Fruit fly (Drosophila melanogaster) whole organism, embryonic: ENCODE data around the gene SclA.
A peak's percentile ranks its signal among the peaks of the same experiment; 100 is the strongest.

ENCODE experiments used
- B-H1 ChIP-seq: fragments of 200-800 bp; sonication (Bioruptor generic); IDR thresholded peaks from 3 replicates; pipeline ENCODE4 v1.3.6; 2022; ENCODE audit warnings: missing biosample characterization, missing genetic modification characterization
- BtbVII ChIP-seq: fragments of 200-800 bp; sonication (Bioruptor generic); optimal IDR thresholded peaks from 3 replicates; lab custom pipeline; 2017; ENCODE audit warnings: missing biosample characterization, mild to moderate bottlenecking, missing genetic modification characterization
- CG1024 ChIP-seq: fragments of 200-800 bp; sonication (Bioruptor generic); IDR thresholded peaks from 2 replicates; pipeline ENCODE4 v1.3.6; 2022; ENCODE audit warnings: missing biosample characterization, missing genetic modification characterization
- CG10543 ChIP-seq: fragments of 200-800 bp; sonication (Bioruptor generic); optimal IDR thresholded peaks from 3 replicates; lab custom pipeline; 2017; ENCODE audit warnings: missing biosample characterization, mild to moderate bottlenecking, missing genetic modification characterization, moderate library complexity
- CG11085 ChIP-seq: fragments of 200-800 bp; sonication (Bioruptor generic); IDR thresholded peaks from 2 replicates; pipeline ENCODE4 v1.3.6; 2022; ENCODE audit warnings: missing biosample characterization, missing genetic modification characterization
- CG12155 ChIP-seq: fragments of 200-800 bp; sonication (Bioruptor generic); optimal IDR thresholded peaks from 3 replicates; lab custom pipeline; 2016; ENCODE audit warnings: missing biosample characterization, missing genetic modification characterization
- CG12219 ChIP-seq: fragments of 200-800 bp; sonication (Bioruptor generic); optimal IDR thresholded peaks from 3 replicates; lab custom pipeline; 2018; ENCODE audit warnings: missing biosample characterization, mild to moderate bottlenecking, missing genetic modification characterization
- CG12391 ChIP-seq: fragments of 200-800 bp; sonication (Bioruptor generic); optimal IDR thresholded peaks from 3 replicates; lab custom pipeline; 2018; ENCODE audit warnings: missing biosample characterization, mild to moderate bottlenecking, missing genetic modification characterization, moderate library complexity
- CG12942 ChIP-seq: fragments of 200-800 bp; sonication (Bioruptor generic); optimal IDR thresholded peaks from 3 replicates; lab custom pipeline; 2016; ENCODE audit warnings: missing biosample characterization, missing genetic modification characterization
- CG13287 ChIP-seq: fragments of 200-800 bp; sonication (Bioruptor generic); IDR thresholded peaks from 2 replicates; pipeline ENCODE4 v1.3.6; 2022; ENCODE audit warnings: missing biosample characterization, missing genetic modification characterization; ENCODE audit not compliant: partially characterized antibody
- CG15011 ChIP-seq: fragments of 200-800 bp; sonication (Bioruptor generic); optimal IDR thresholded peaks from 3 replicates; lab custom pipeline; 2018; ENCODE audit warnings: missing biosample characterization, mild to moderate bottlenecking, missing genetic modification characterization
- CG15073 ChIP-seq: fragments of 200-800 bp; sonication (Bioruptor generic); optimal IDR thresholded peaks from 2 replicates; lab custom pipeline; 2016; ENCODE audit warnings: missing biosample characterization, missing genetic modification characterization
- CG15514 ChIP-seq: fragments of 200-800 bp; sonication (Bioruptor generic); optimal IDR thresholded peaks from 3 replicates; lab custom pipeline; 2017; ENCODE audit warnings: missing biosample characterization, missing genetic modification characterization, mild to moderate bottlenecking, moderate library complexity, missing genetic modification reagents
- CG1603 ChIP-seq: fragments of 200-800 bp; sonication (Bioruptor generic); optimal IDR thresholded peaks from 2 replicates; lab custom pipeline; 2019; ENCODE audit warnings: missing biosample characterization, mild to moderate bottlenecking, missing genetic modification characterization, moderate library complexity
- CG17186 ChIP-seq: fragments of 200-800 bp; sonication (Bioruptor generic); optimal IDR thresholded peaks from 3 replicates; lab custom pipeline; 2017; ENCODE audit warnings: missing biosample characterization, missing genetic modification reagents, missing genetic modification characterization
- CG17328 ChIP-seq: fragments of 200-800 bp; sonication (Bioruptor generic); IDR thresholded peaks from 2 replicates; pipeline ENCODE4 v1.3.6; 2022; ENCODE audit warnings: missing biosample characterization, missing genetic modification characterization
- CG2678 ChIP-seq: fragments of 200-800 bp; sonication (Bioruptor generic); optimal IDR thresholded peaks from 3 replicates; lab custom pipeline; 2019; ENCODE audit warnings: missing biosample characterization, mild to moderate bottlenecking, missing genetic modification characterization, moderate library complexity
- CG31365 ChIP-seq: fragments of 200-800 bp; sonication (Bioruptor generic); optimal IDR thresholded peaks from 2 replicates; lab custom pipeline; 2018; ENCODE audit warnings: missing biosample characterization, mild to moderate bottlenecking, missing genetic modification characterization
- CG3995 ChIP-seq: fragments of 200-800 bp; sonication (Bioruptor generic); optimal IDR thresholded peaks from 3 replicates; lab custom pipeline; 2016; ENCODE audit warnings: missing biosample characterization, missing genetic modification characterization
- CG4328 ChIP-seq: fragments of 200-800 bp; sonication (Bioruptor generic); optimal IDR thresholded peaks from 3 replicates; lab custom pipeline; 2017; ENCODE audit warnings: missing biosample characterization, missing genetic modification reagents, missing genetic modification characterization
- CG5953 ChIP-seq: fragments of 200-800 bp; sonication (Bioruptor generic); IDR thresholded peaks from 2 replicates; pipeline ENCODE4 v1.3.6; 2022; ENCODE audit warnings: missing biosample characterization, missing genetic modification characterization
- CG8089 ChIP-seq: fragments of 200-800 bp; sonication (Bioruptor generic); optimal IDR thresholded peaks from 3 replicates; lab custom pipeline; 2016; ENCODE audit warnings: missing biosample characterization, missing genetic modification characterization
- CG8290 ChIP-seq, 3 experiments: fragments of 200-800 bp; sonication (Bioruptor generic); optimal IDR thresholded peaks; 2 replicates each; lab custom pipeline; 2016 to 2019; ENCODE audit warnings: missing biosample characterization in 3 of 3, missing genetic modification characterization in 3 of 3, mild to moderate bottlenecking in 2 of 3, moderate library complexity in 1 of 3
- CG9817 ChIP-seq: fragments of 200-800 bp; sonication (Bioruptor generic); optimal IDR thresholded peaks from 2 replicates; lab custom pipeline; 2018; ENCODE audit warnings: missing biosample characterization, mild to moderate bottlenecking, missing genetic modification characterization, moderate library complexity
- Dfd ChIP-seq, 2 experiments: fragments of >200 bp; optimal IDR thresholded peaks; 2 replicates each; lab custom pipeline; 2017; ENCODE audit warnings: missing biosample characterization in 2 of 2, missing genetic modification characterization in 2 of 2
- Ets65A ChIP-seq: fragments of 200-800 bp; sonication (Bioruptor generic); peaks from one replicate; lab custom pipeline; 2016; ENCODE audit warnings: missing biosample characterization, missing genetic modification characterization
- Gsc ChIP-seq: fragments of 200-800 bp; sonication (Bioruptor generic); IDR thresholded peaks from 2 replicates; pipeline ENCODE4 v1.3.6; 2022; ENCODE audit warnings: missing biosample characterization, missing genetic modification characterization
- MBD-R2 ChIP-seq: fragments of 200-800 bp; sonication (Bioruptor generic); IDR thresholded peaks from 2 replicates; pipeline ENCODE4 v1.3.6; 2022; ENCODE audit warnings: missing biosample characterization, missing genetic modification characterization
- Max ChIP-seq: fragments of 200-800 bp; sonication (Bioruptor generic); optimal IDR thresholded peaks from 2 replicates; lab custom pipeline; 2016; ENCODE audit warnings: missing biosample characterization, mild to moderate bottlenecking, missing genetic modification characterization
- NK7.1 ChIP-seq: fragments of 200-800 bp; sonication (Bioruptor generic); optimal IDR thresholded peaks from 3 replicates; lab custom pipeline; 2016; ENCODE audit warnings: missing biosample characterization, missing genetic modification characterization
- Optix ChIP-seq: fragments of 200-800 bp; sonication (Bioruptor generic); IDR thresholded peaks from 3 replicates; pipeline ENCODE4 v1.3.6; 2022; ENCODE audit warnings: missing biosample characterization, missing genetic modification characterization
- Ravus ChIP-seq: fragments of 200-800 bp; sonication (Bioruptor generic); IDR thresholded peaks from 2 replicates; pipeline ENCODE4 v1.3.6; 2022; ENCODE audit warnings: missing biosample characterization, missing genetic modification characterization
- Usf ChIP-seq: fragments of 200-800 bp; sonication (Bioruptor generic); optimal IDR thresholded peaks from 2 replicates; lab custom pipeline; 2017; ENCODE audit warnings: missing genotype, missing biosample characterization, missing genetic modification characterization
- bbx ChIP-seq: fragments of 200-800 bp; sonication (Bioruptor generic); IDR thresholded peaks from 2 replicates; pipeline ENCODE4 v1.3.6; 2022; ENCODE audit warnings: missing biosample characterization, missing genetic modification characterization; ENCODE audit not compliant: partially characterized antibody
- chinmo ChIP-seq: fragments of 200-800 bp; sonication (Bioruptor generic); IDR thresholded peaks from 4 replicates; pipeline ENCODE4 v1.3.6; 2022; ENCODE audit warnings: missing biosample characterization, missing genetic modification characterization; ENCODE audit not compliant: partially characterized antibody
- dimm ChIP-seq: fragments of 200-800 bp; sonication (Bioruptor generic); IDR thresholded peaks from 2 replicates; pipeline ENCODE4 v1.3.6; 2022; ENCODE audit warnings: missing biosample characterization, missing genetic modification characterization
- disco-r ChIP-seq: fragments of 200-800 bp; sonication (Bioruptor generic); optimal IDR thresholded peaks from 2 replicates; lab custom pipeline; 2016; ENCODE audit warnings: missing biosample characterization, missing genetic modification characterization
- dmrt99B ChIP-seq: fragments of 200-800 bp; sonication (Bioruptor generic); optimal IDR thresholded peaks from 2 replicates; lab custom pipeline; 2018; ENCODE audit warnings: missing biosample characterization, mild to moderate bottlenecking, missing genetic modification characterization, moderate library complexity
- fru ChIP-seq: fragments of >200 bp; optimal IDR thresholded peaks from 2 replicates; lab custom pipeline; 2017
- gem ChIP-seq: fragments of 200-800 bp; sonication (Bioruptor generic); optimal IDR thresholded peaks from 2 replicates; lab custom pipeline; 2019; ENCODE audit warnings: missing biosample characterization, mild to moderate bottlenecking, missing genetic modification characterization, moderate library complexity
- lola ChIP-seq, 3 experiments: fragments of >200 bp in 2 of 3; fragments of 200-800 bp in 1 of 3; sonication (Bioruptor generic) in 1 of 3; optimal IDR thresholded peaks; 2 replicates each; lab custom pipeline; 2017 to 2019; ENCODE audit warnings: missing biosample characterization in 3 of 3, missing genetic modification characterization in 3 of 3, mild to moderate bottlenecking in 1 of 3, moderate library complexity in 1 of 3
- mirr ChIP-seq: fragments of 200-800 bp; sonication (Bioruptor generic); optimal IDR thresholded peaks from 3 replicates; lab custom pipeline; 2018; ENCODE audit warnings: missing biosample characterization, mild to moderate bottlenecking, missing genetic modification characterization
- mld ChIP-seq: fragments of 200-800 bp; sonication (Bioruptor generic); IDR thresholded peaks from 3 replicates; pipeline ENCODE4 v1.3.6; 2022; ENCODE audit warnings: missing biosample characterization, missing genetic modification characterization; ENCODE audit not compliant: partially characterized antibody
- shn ChIP-seq: fragments of 200-800 bp; sonication (Bioruptor generic); optimal IDR thresholded peaks from 3 replicates; lab custom pipeline; 2016; ENCODE audit warnings: missing biosample characterization, missing genetic modification characterization
- sim ChIP-seq: fragments of 200-800 bp; sonication (Bioruptor generic); IDR thresholded peaks from 2 replicates; pipeline ENCODE4 v1.3.6; 2022; ENCODE audit warnings: missing biosample characterization, missing genetic modification characterization
- sima ChIP-seq: fragments of 200-800 bp; sonication (Bioruptor generic); optimal IDR thresholded peaks from 2 replicates; lab custom pipeline; 2016; ENCODE audit warnings: missing biosample characterization, missing genetic modification characterization
- tap ChIP-seq: fragments of 200-800 bp; optimal IDR thresholded peaks from 3 replicates; lab custom pipeline; 2019; ENCODE audit warnings: missing biosample characterization, mild to moderate bottlenecking, missing genetic modification characterization, moderate library complexity
- tin ChIP-seq: fragments of 200-800 bp; sonication (Bioruptor generic); optimal IDR thresholded peaks from 3 replicates; lab custom pipeline; 2016; ENCODE audit warnings: missing biosample characterization, missing genetic modification characterization
- toy ChIP-seq: fragments of 200-800 bp; sonication (Bioruptor generic); IDR thresholded peaks from 2 replicates; pipeline ENCODE4 v1.3.6; 2022; ENCODE audit warnings: missing biosample characterization, missing genetic modification characterization
- wdn ChIP-seq: fragments of 200-800 bp; sonication (Bioruptor generic); IDR thresholded peaks from 2 replicates; pipeline ENCODE4 v1.3.6; 2022; ENCODE audit warnings: missing biosample characterization, missing genetic modification characterization
- zen2 ChIP-seq: fragments of 200-800 bp; sonication (Bioruptor generic); IDR thresholded peaks from 3 replicates; pipeline ENCODE4 v1.3.6; 2022; ENCODE audit warnings: missing biosample characterization, missing genetic modification characterization; ENCODE audit not compliant: partially characterized antibody

SclA gene

dm6 chr2L:16801578-16802152 lies 36.1 kb upstream of the SclA start (continued):
- TF ChIP-seq tap (tag; lab: Kevin White, UChicago) (peak; percentile 17), Ets65A (GFP tag; lab: Kevin White, UChicago) (peak; percentile 13), tin (GFP tag; lab: Kevin White, UChicago) (no peak), CG11085 (no peak), CG9817 (tag; lab: Kevin White, UChicago) (no peak), lola (GFP tag; optimal IDR thresholded peaks at IDR 0.05; lab: Kevin White, UChicago) (no peak), MBD-R2 (GFP tag; lab: Robert Waterston, UW) (no peak), CG15073 (GFP tag; lab: Kevin White, UChicago) (no peak), CG10543 (peak; percentile 4), shn (GFP tag; lab: Kevin White, UChicago) (no peak), CG5953 (GFP tag; lab: Robert Waterston, UW) (no peak), wdn (GFP tag; lab: Robert Waterston, UW) (no peak), gem (tag; lab: Kevin White, UChicago) (no peak), CG3995 (GFP tag; lab: Kevin White, UChicago) (peak; percentile 94), CG4328 (peak; percentile 2), CG2678 (tag; lab: Kevin White, UChicago) (no peak), CG13287 (GFP tag; lab: Robert Waterston, UW) (peak; percentile 32; the same call in 1 of the 2 replicates), Usf (no peak), CG8290 (GFP tag; optimal IDR thresholded peaks at IDR 0.05; lab: Kevin White, UChicago) (no peak), CG8290 (tag; optimal IDR thresholded peaks at IDR 0.05; lab: Kevin White, UChicago) (no peak), CG15011 (GFP tag; lab: Kevin White, UChicago) (no peak), disco-r (GFP tag; lab: Kevin White, UChicago) (no peak), toy (GFP tag; lab: Robert Waterston, UW) (no peak), B-H1 (no peak), CG8089 (GFP tag; lab: Kevin White, UChicago) (no peak), CG17328 (GFP tag; lab: Robert Waterston, UW) (no peak), CG12391 (tag; lab: Kevin White, UChicago) (no peak), dimm (GFP tag; lab: Robert Waterston, UW) (no peak), CG12219 (GFP tag; lab: Kevin White, UChicago) (no peak), Max (no peak), sima (GFP tag; lab: Kevin White, UChicago) (no peak), fru (lab: Kevin White, UChicago) (no peak), chinmo (0 out of 4 replicates have a peak, but pooled peaks have one; percentile 18), Dfd (GFP tag; optimal IDR thresholded peaks at IDR 0.05; lab: Kevin White, UChicago) (no peak), Optix (GFP tag; lab: Robert Waterston, UW) (no peak), mld (GFP tag; lab: Robert Waterston, UW) (no peak), BtbVII (GFP tag; lab: Kevin White, UChicago) (peak; percentile 83), CG31365 (no peak), CG1603 (tag; lab: Kevin White, UChicago) (no peak), bbx (no peak), sim (GFP tag; lab: Robert Waterston, UW) (no peak), CG15514 (GFP tag; lab: Kevin White, UChicago) (no peak), Gsc (GFP tag; lab: Robert Waterston, UW) (no peak), zen2 (GFP tag; lab: Robert Waterston, UW) (no peak), Ravus (GFP tag; lab: Robert Waterston, UW) (no peak), dmrt99B (tag; lab: Kevin White, UChicago) (no peak), CG12942 (GFP tag; lab: Kevin White, UChicago) (no peak), NK7.1 (GFP tag; lab: Kevin White, UChicago) (no peak), CG17186 (GFP tag; lab: Kevin White, UChicago) (no peak), mirr (GFP tag; lab: Kevin White, UChicago) (peak; percentile 100), CG12155 (GFP tag; lab: Kevin White, UChicago) (no peak), CG1024 (no peak)
